Worm (Caenorhabditis elegans) whole organism, early embryonic: ENCODE results near the gene Y82E9BR.22.

ENCODE experiments used
- aly-1 ChIP-seq: sonication (generic microtip); optimal IDR thresholded peaks from 2 replicates; lab custom pipeline; 2016; ENCODE audit warnings: missing genetic modification characterization, missing compliant biosample characterization
- ama-1 ChIP-seq: fragments of 150-350 bp; optimal IDR thresholded peaks from 2 replicates; lab custom pipeline; 2014
- flt-1 ChIP-seq: fragments of 200-800 bp; sonication (Bioruptor generic); IDR thresholded peaks from 2 replicates; pipeline ENCODE4 v1.3.6; 2022; ENCODE audit warnings: missing genetic modification characterization, missing compliant biosample characterization
- hmbx-1 ChIP-seq: sonication (generic microtip); optimal IDR thresholded peaks from 2 replicates; lab custom pipeline; 2016; ENCODE audit warnings: mild to moderate bottlenecking, missing genetic modification characterization, missing compliant biosample characterization
- hmg-4 ChIP-seq: fragments of 200-800 bp; sonication (Bioruptor generic); optimal IDR thresholded peaks from 2 replicates; lab custom pipeline; 2018; ENCODE audit warnings: mild to moderate bottlenecking, missing genetic modification characterization, missing compliant biosample characterization
- hnd-1 ChIP-seq: sonication (generic microtip); optimal IDR thresholded peaks from 2 replicates; lab custom pipeline; 2016; ENCODE audit warnings: missing genetic modification characterization, missing compliant biosample characterization
- sea-1 ChIP-seq: fragments of 200-800 bp; sonication (Bioruptor generic); conservative IDR thresholded peaks from 2 replicates; pipeline ENCODE4 v1.3.6; 2022; ENCODE audit warnings: missing genetic modification characterization, missing compliant biosample characterization
- tbx-11 ChIP-seq: fragments of 200-800 bp; sonication (Bioruptor generic); IDR thresholded peaks from 2 replicates; pipeline ENCODE4 v1.3.6; 2022; ENCODE audit warnings: missing genetic modification characterization, missing compliant biosample characterization

ce11 chrIII:1436738-1437137, 27.7 kb upstream of the Y82E9BR.22 start:
- TF ChIP-seq hnd-1 (tag; lab: Kevin White, UChicago) (no peak), flt-1 (GFP tag; lab: Robert Waterston, UW) (no peak), hmbx-1 (tag; lab: Kevin White, UChicago) (no peak), hmg-4 (GFP tag; lab: Kevin White, UChicago) (no peak), ama-1 (lab: Kevin White, UChicago) (no peak), tbx-11 (GFP tag; lab: Robert Waterston, UW) (no peak), aly-1 (tag; lab: Kevin White, UChicago) (no peak), sea-1 (GFP tag; lab: Robert Waterston, UW) (no peak)
